Fruit fly (Drosophila melanogaster) whole organism, wandering third instar larva: Measurements from ENCODE around the gene Dnaaf5.

Experiments used
- CG32264 ChIP-seq: fragments of 200-800 bp; sonication (Bioruptor generic); optimal IDR thresholded peaks from 2 replicates; lab custom pipeline; 2016; ENCODE audit warnings: missing biosample characterization, missing genetic modification characterization
- CG9705 ChIP-seq: fragments of 200-800 bp; sonication (Bioruptor generic); optimal IDR thresholded peaks from 2 replicates; lab custom pipeline; 2018; ENCODE audit warnings: missing biosample characterization, mild to moderate bottlenecking, missing genetic modification characterization
- CrebA ChIP-seq: fragments of 200-800 bp; sonication (Bioruptor generic); optimal IDR thresholded peaks from 2 replicates; lab custom pipeline; 2016; ENCODE audit warnings: missing biosample characterization, mild to moderate bottlenecking, missing genetic modification characterization, borderline replicate concordance
- Dfd ChIP-seq: fragments of >200 bp; optimal IDR thresholded peaks from 2 replicates; lab custom pipeline; 2017; ENCODE audit warnings: missing biosample characterization, missing genetic modification characterization
- Dif ChIP-seq: fragments of 200-275, 200-300 bp; sonication (Bioruptor generic); optimal IDR thresholded peaks from 2 replicates; lab custom pipeline; 2018; ENCODE audit warnings: missing biosample characterization, missing genetic modification characterization; ENCODE audit not compliant: partially characterized antibody
- GATAd ChIP-seq: sonication (Bioruptor generic); optimal IDR thresholded peaks from 2 replicates; lab custom pipeline; 2016; ENCODE audit warnings: missing biosample characterization, missing genetic modification characterization
- HLH106 ChIP-seq: fragments of 200-800 bp; optimal IDR thresholded peaks from 3 replicates; lab custom pipeline; 2019; ENCODE audit warnings: missing biosample characterization, mild to moderate bottlenecking, missing genetic modification characterization, moderate library complexity
- Hnf4 ChIP-seq: fragments of 200-800 bp; sonication (Bioruptor generic); optimal IDR thresholded peaks from 2 replicates; lab custom pipeline; 2016; ENCODE audit warnings: missing biosample characterization, mild to moderate bottlenecking, missing genetic modification characterization
- Hr83 ChIP-seq: fragments of 200-300 bp; sonication (Bioruptor generic); optimal IDR thresholded peaks from 2 replicates; lab custom pipeline; 2016; ENCODE audit warnings: missing biosample characterization, mild to moderate bottlenecking, missing genetic modification characterization, moderate library complexity; ENCODE audit not compliant: poor library complexity, severe bottlenecking
- Jra ChIP-seq: sonication (Bioruptor generic); optimal IDR thresholded peaks from 2 replicates; lab custom pipeline; 2016; ENCODE audit warnings: missing biosample characterization, missing genetic modification characterization
- Mio ChIP-seq: sonication (Bioruptor generic); optimal IDR thresholded peaks from 2 replicates; lab custom pipeline; 2016; ENCODE audit warnings: missing biosample characterization, missing genetic modification characterization
- N ChIP-seq: fragments of >200 bp; optimal IDR thresholded peaks from 2 replicates; lab custom pipeline; 2018; ENCODE audit warnings: missing biosample characterization, missing external identifiers, missing genetic modification characterization
- OdsH ChIP-seq: fragments of 200-800 bp; sonication (Bioruptor generic); optimal IDR thresholded peaks from 2 replicates; lab custom pipeline; 2016; ENCODE audit warnings: missing biosample characterization, mild to moderate bottlenecking, missing genetic modification characterization
- Rel ChIP-seq, 2 experiments: fragments of 200-800 bp; sonication (Bioruptor generic) in 1 of 2; optimal IDR thresholded peaks; 2 replicates in 1 of 2; 3 replicates in 1 of 2; lab custom pipeline; 2016 to 2019; ENCODE audit warnings: mild to moderate bottlenecking in 2 of 2, missing biosample characterization in 2 of 2, missing genetic modification characterization in 2 of 2, moderate library complexity in 1 of 2
- Sp1 ChIP-seq: fragments of 200-800 bp; sonication (Bioruptor generic); optimal IDR thresholded peaks from 3 replicates; lab custom pipeline; 2019; ENCODE audit warnings: missing biosample characterization, mild to moderate bottlenecking, missing genetic modification characterization, moderate library complexity
- Vsx2 ChIP-seq: fragments of 200-300, 225-300 bp; sonication (Bioruptor generic); optimal IDR thresholded peaks from 2 replicates; lab custom pipeline; 2018; ENCODE audit warnings: missing biosample characterization, missing genetic modification characterization; ENCODE audit not compliant: partially characterized antibody
- br ChIP-seq: fragments of 200-800 bp; sonication (Bioruptor generic); optimal IDR thresholded peaks from 2 replicates; lab custom pipeline; 2016; ENCODE audit warnings: missing biosample characterization, missing genetic modification characterization
- brk ChIP-seq: fragments of 200-800 bp; sonication (Bioruptor generic); optimal IDR thresholded peaks from 2 replicates; lab custom pipeline; 2016; ENCODE audit warnings: missing biosample characterization, mild to moderate bottlenecking, missing genetic modification characterization
- dl ChIP-seq, 2 experiments: fragments of 175-275, 200-275 bp in 1 of 2; fragments of 200-275 bp in 1 of 2; sonication (Bioruptor generic); optimal IDR thresholded peaks; lab custom pipeline; 2018; ENCODE audit warnings: mild to moderate bottlenecking in 2 of 2, missing biosample characterization in 2 of 2, missing genetic modification characterization in 2 of 2, moderate library complexity in 2 of 2; ENCODE audit not compliant: partially characterized antibody in 2 of 2, insufficient read depth in 1 of 2
- dmrt93B ChIP-seq: fragments of 200-800 bp; sonication (Bioruptor generic); optimal IDR thresholded peaks from 2 replicates; lab custom pipeline; 2018; ENCODE audit warnings: missing biosample characterization, mild to moderate bottlenecking, missing genetic modification characterization
- dsf ChIP-seq: sonication (Bioruptor generic); optimal IDR thresholded peaks from 2 replicates; lab custom pipeline; 2016; ENCODE audit warnings: missing biosample characterization, missing genetic modification characterization, borderline replicate concordance
- ey ChIP-seq: fragments of 200-800 bp; sonication (Bioruptor generic); optimal IDR thresholded peaks from 2 replicates; lab custom pipeline; 2016; ENCODE audit warnings: missing biosample characterization, missing genetic modification characterization
- foxo ChIP-seq, 2 experiments: fragments of 200-800 bp; sonication (Bioruptor generic); optimal IDR thresholded peaks; 2 replicates in 1 of 2; 3 replicates in 1 of 2; lab custom pipeline; 2016 to 2017; ENCODE audit warnings: missing biosample characterization in 2 of 2, missing genetic modification characterization in 2 of 2
- fru ChIP-seq: fragments of 200-800 bp; sonication (Bioruptor generic); optimal IDR thresholded peaks from 3 replicates; lab custom pipeline; 2016; ENCODE audit warnings: missing biosample characterization, mild to moderate bottlenecking, missing genetic modification characterization
- h ChIP-seq: fragments of 200-800 bp; sonication (Bioruptor generic); optimal IDR thresholded peaks from 3 replicates; lab custom pipeline; 2016; ENCODE audit warnings: missing biosample characterization, mild to moderate bottlenecking, missing genetic modification characterization
- jim ChIP-seq: fragments of 175-275, 200-325 bp; sonication (Bioruptor generic); optimal IDR thresholded peaks from 2 replicates; lab custom pipeline; 2016; ENCODE audit warnings: missing biosample characterization, mild to moderate bottlenecking, missing genetic modification characterization
- lola ChIP-seq: fragments of >200 bp; optimal IDR thresholded peaks from 2 replicates; lab custom pipeline; 2017; ENCODE audit warnings: missing biosample characterization, missing genetic modification characterization
- psq ChIP-seq: fragments of 200-800 bp; sonication (Bioruptor generic); optimal IDR thresholded peaks from 3 replicates; lab custom pipeline; 2017; ENCODE audit warnings: missing biosample characterization, mild to moderate bottlenecking, missing genetic modification characterization, moderate library complexity
- rgr ChIP-seq: fragments of 200-800 bp; sonication (Bioruptor generic); optimal IDR thresholded peaks from 3 replicates; lab custom pipeline; 2016; ENCODE audit warnings: missing biosample characterization, mild to moderate bottlenecking, missing genetic modification characterization
- sage ChIP-seq: fragments of 200-800 bp; sonication (Bioruptor generic); optimal IDR thresholded peaks from 2 replicates; lab custom pipeline; 2016; ENCODE audit warnings: missing biosample characterization, mild to moderate bottlenecking, missing genetic modification characterization
- sv ChIP-seq: fragments of 200-800 bp; sonication (Bioruptor generic); optimal IDR thresholded peaks from 3 replicates; lab custom pipeline; 2016; ENCODE audit warnings: missing biosample characterization, missing genetic modification characterization
- tai ChIP-seq: sonication (Bioruptor generic); optimal IDR thresholded peaks from 2 replicates; lab custom pipeline; 2016; ENCODE audit warnings: missing biosample characterization, missing genetic modification characterization
- usp ChIP-seq: fragments of >200 bp; optimal IDR thresholded peaks from 2 replicates; lab custom pipeline; 2017; ENCODE audit warnings: missing biosample characterization, missing genetic modification characterization
- woc ChIP-seq: sonication (Bioruptor generic); optimal IDR thresholded peaks from 2 replicates; lab custom pipeline; 2016; ENCODE audit warnings: missing biosample characterization, mild to moderate bottlenecking, missing genetic modification characterization

Dnaaf5 gene

dm6 chr3R:14331474-14331873 is 30.1 kb downstream of the Dnaaf5 start:
- no peak for TF ChIP-seq sage
- TF ChIP-seq, all 38 proteins: peak for 0

- no peak for TF ChIP-seq Vsx2 (GFP tag; lab: Kevin White, UChicago)
- no peak for TF ChIP-seq brk (GFP tag; lab: Kevin White, UChicago)
- no peak for TF ChIP-seq OdsH (GFP tag; lab: Kevin White, UChicago)
- no peak for TF ChIP-seq foxo (GFP tag; optimal IDR thresholded peaks at IDR 0.05; lab: Kevin White, UChicago)
- no peak for TF ChIP-seq dl (GFP tag; optimal IDR thresholded peaks at IDR 0.05; lab: Kevin White, UChicago; ENCODE audit: insufficient read depth in 1 of 2, partially characterized antibody in 2 of 2)
- TF ChIP-seq Dfd (GFP tag; lab: Kevin White, UChicago), result no peak
- no peak for TF ChIP-seq tai
- no peak for TF ChIP-seq CG9705 (GFP tag; lab: Kevin White, UChicago)
- no peak for TF ChIP-seq jim (GFP tag; lab: Kevin White, UChicago)
- no peak for TF ChIP-seq HLH106 (tag; lab: Kevin White, UChicago)
- TF ChIP-seq Sp1 (GFP tag; lab: Kevin White, UChicago), result no peak
These were observed 30.9 kb downstream of the Dnaaf5 start for dm6 chr3R:14330654-14331053.

- TF ChIP-seq CrebA (GFP tag; lab: Kevin White, UChicago) (no peak), tai (no peak), CG32264 (GFP tag; lab: Kevin White, UChicago) (no peak), Mio (GFP tag; lab: Kevin White, UChicago) (no peak), psq (GFP tag; lab: Kevin White, UChicago) (no peak), Sp1 (GFP tag; lab: Kevin White, UChicago) (no peak), Dif (GFP tag; lab: Kevin White, UChicago) (no peak), brk (GFP tag; lab: Kevin White, UChicago) (no peak), GATAd (no peak), Jra (no peak), Rel (GFP tag; optimal IDR thresholded peaks at IDR 0.05; lab: Kevin White, UChicago) (no peak), Rel (tag; optimal IDR thresholded peaks at IDR 0.05; lab: Kevin White, UChicago) (no peak), lola (GFP tag; lab: Kevin White, UChicago) (no peak)
These were observed 32.0 kb downstream of the Dnaaf5 start for dm6 chr3R:14329549-14329948.

- TF ChIP-seq rgr (peak; percentile 85), Hr83 (GFP tag; lab: Kevin White, UChicago) (peak; percentile 33), sage (peak; percentile 70), psq (GFP tag; lab: Kevin White, UChicago) (peak; percentile 71), CG9705 (GFP tag; lab: Kevin White, UChicago) (peak; percentile 30), HLH106 (tag; lab: Kevin White, UChicago) (peak; percentile 76), CrebA (GFP tag; lab: Kevin White, UChicago) (no peak), tai (no peak), dmrt93B (peak; percentile 51), OdsH (GFP tag; lab: Kevin White, UChicago) (peak; percentile 80), h (GFP tag; lab: Kevin White, UChicago) (peak; percentile 88), Sp1 (GFP tag; lab: Kevin White, UChicago) (peak; percentile 78), fru (GFP tag; lab: Kevin White, UChicago) (peak; percentile 85), Dif (GFP tag; lab: Kevin White, UChicago) (no peak), Rel (GFP tag; optimal IDR thresholded peaks at IDR 0.05; lab: Kevin White, UChicago) (no peak), Rel (tag; optimal IDR thresholded peaks at IDR 0.05; lab: Kevin White, UChicago) (peak; percentile 32), Mio (GFP tag; lab: Kevin White, UChicago) (no peak), dsf (GFP tag; lab: Kevin White, UChicago) (peak; percentile 48), woc (GFP tag; lab: Kevin White, UChicago) (peak; percentile 88), usp (GFP tag; lab: Kevin White, UChicago) (no peak), foxo (GFP tag; optimal IDR thresholded peaks at IDR 0.05; lab: Kevin White, UChicago) (peak; percentile 28 to 87), N (GFP tag; lab: Kevin White, UChicago) (no peak), Hnf4 (GFP tag; lab: Kevin White, UChicago) (peak; percentile 80), ey (peak; percentile 75), Vsx2 (GFP tag; lab: Kevin White, UChicago) (peak; percentile 28), lola (GFP tag; lab: Kevin White, UChicago) (no peak), sv (GFP tag; lab: Kevin White, UChicago) (peak; percentile 71), br (GFP tag; lab: Kevin White, UChicago) (peak; percentile 79), Jra (peak; percentile 61), CG32264 (GFP tag; lab: Kevin White, UChicago) (peak; percentile 53), brk (GFP tag; lab: Kevin White, UChicago) (peak; percentile 86)
- TF ChIP-seq, all 38 proteins: peak for 23
These were observed 34.0 kb downstream of the Dnaaf5 start, which contains the start of gene spn-B for dm6 chr3R:14327472-14328104. Gene spn-B (plus strand): TSS chr3R:14328051.
